Worm (Caenorhabditis elegans) whole organism, late embryonic: Measurements from ENCODE around the gene srh-76.

Experiments used
- C08G9.2 ChIP-seq: sonication (generic microtip); optimal IDR thresholded peaks from 2 replicates; lab custom pipeline; 2016; ENCODE audit warnings: mild to moderate bottlenecking, missing genetic modification characterization, moderate library complexity, missing compliant biosample characterization
- C38D4.7 ChIP-seq: fragments of 200-800 bp; sonication (Bioruptor generic); optimal IDR thresholded peaks from 2 replicates; lab custom pipeline; 2018; ENCODE audit warnings: mild to moderate bottlenecking, missing genetic modification characterization, moderate library complexity, missing compliant biosample characterization
- K02D7.2 ChIP-seq: sonication (generic microtip); optimal IDR thresholded peaks from 2 replicates; lab custom pipeline; 2017; ENCODE audit warnings: mild to moderate bottlenecking, missing genetic modification characterization, missing compliant biosample characterization
- K09A11.1 ChIP-seq: sonication (generic microtip); optimal IDR thresholded peaks from 2 replicates; lab custom pipeline; 2017; ENCODE audit warnings: antibody characterized with exemption, mild to moderate bottlenecking, missing genetic modification characterization, missing compliant biosample characterization; ENCODE audit not compliant: insufficient read depth
- ahr-1 ChIP-seq: sonication (generic microtip); optimal IDR thresholded peaks from 2 replicates; lab custom pipeline; 2016; ENCODE audit warnings: missing genetic modification characterization, missing compliant biosample characterization
- ceh-14 ChIP-seq: sonication (generic microtip); optimal IDR thresholded peaks from 2 replicates; lab custom pipeline; 2016; ENCODE audit warnings: missing genotype, missing genetic modification characterization, missing compliant biosample characterization
- ceh-18 ChIP-seq: sonication (generic microtip); optimal IDR thresholded peaks from 2 replicates; lab custom pipeline; 2016; ENCODE audit warnings: missing genetic modification characterization, missing compliant biosample characterization
- ceh-19 ChIP-seq: fragments of 200-800 bp; sonication (Bioruptor generic); optimal IDR thresholded peaks from 2 replicates; lab custom pipeline; 2018; ENCODE audit warnings: mild to moderate bottlenecking, missing genetic modification characterization, missing compliant biosample characterization
- ceh-22 ChIP-seq: sonication (generic microtip); optimal IDR thresholded peaks from 2 replicates; lab custom pipeline; 2017; ENCODE audit warnings: missing biosample characterization, missing genetic modification characterization
- ceh-24 ChIP-seq: sonication (generic microtip); optimal IDR thresholded peaks from 2 replicates; lab custom pipeline; 2016; ENCODE audit warnings: mild to moderate bottlenecking, missing genetic modification characterization, missing compliant biosample characterization
- ceh-31 ChIP-seq: sonication (generic microtip); optimal IDR thresholded peaks from 2 replicates; lab custom pipeline; 2016; ENCODE audit warnings: missing genetic modification characterization, missing compliant biosample characterization
- ceh-34 ChIP-seq: sonication (generic microtip); optimal IDR thresholded peaks from 2 replicates; lab custom pipeline; 2016; ENCODE audit warnings: mild to moderate bottlenecking, missing genetic modification characterization, missing compliant biosample characterization
- ceh-45 ChIP-seq: fragments of 200-800 bp; sonication (Bioruptor generic); IDR thresholded peaks from 2 replicates; pipeline ENCODE4 v1.3.6; 2022; ENCODE audit warnings: missing genetic modification reagents, missing genetic modification characterization, missing compliant biosample characterization
- ceh-48 ChIP-seq: sonication (generic microtip); optimal IDR thresholded peaks from 2 replicates; lab custom pipeline; 2016; ENCODE audit warnings: missing genetic modification characterization, inconsistent platforms, missing compliant biosample characterization
- ceh-6 ChIP-seq: fragments of 200-800 bp; sonication (Bioruptor generic); optimal IDR thresholded peaks from 2 replicates; lab custom pipeline; 2018; ENCODE audit warnings: mild to moderate bottlenecking, missing genetic modification characterization, missing compliant biosample characterization
- ceh-9 ChIP-seq: sonication (generic microtip); optimal IDR thresholded peaks from 2 replicates; lab custom pipeline; 2016; ENCODE audit warnings: mild to moderate bottlenecking, missing genetic modification characterization, inconsistent platforms, missing compliant biosample characterization
- dmd-4 ChIP-seq: sonication (generic microtip); optimal IDR thresholded peaks from 2 replicates; lab custom pipeline; 2016; ENCODE audit warnings: borderline replicate concordance, missing genetic modification characterization, missing compliant biosample characterization
- dve-1 ChIP-seq: sonication (generic microtip); optimal IDR thresholded peaks from 2 replicates; lab custom pipeline; 2017; ENCODE audit warnings: antibody characterized with exemption, mild to moderate bottlenecking, missing genetic modification characterization, missing compliant biosample characterization
- elt-2 ChIP-seq: sonication (generic microtip); optimal IDR thresholded peaks from 2 replicates; lab custom pipeline; 2016; ENCODE audit warnings: missing genetic modification reagents, missing genetic modification characterization, missing compliant biosample characterization
- fkh-6 ChIP-seq: sonication (generic microtip); optimal IDR thresholded peaks from 2 replicates; lab custom pipeline; 2016; ENCODE audit warnings: missing genetic modification characterization, missing compliant biosample characterization
- hlh-30 ChIP-seq: sonication (generic microtip); optimal IDR thresholded peaks from 2 replicates; lab custom pipeline; 2017; ENCODE audit warnings: antibody characterized with exemption, missing genetic modification characterization, missing compliant biosample characterization; ENCODE audit not compliant: insufficient read depth
- hlh-6 ChIP-seq: sonication (generic microtip); optimal IDR thresholded peaks from 2 replicates; lab custom pipeline; 2016; ENCODE audit warnings: missing genotype, missing genetic modification characterization, missing compliant biosample characterization
- hlh-8 ChIP-seq: sonication (generic microtip); optimal IDR thresholded peaks from 2 replicates; lab custom pipeline; 2016; ENCODE audit warnings: missing genotype, missing genetic modification characterization, missing compliant biosample characterization
- lim-6 ChIP-seq: sonication (generic microtip); optimal IDR thresholded peaks from 2 replicates; lab custom pipeline; 2016; ENCODE audit warnings: missing genetic modification characterization, missing compliant biosample characterization
- madf-2 ChIP-seq: sonication (generic microtip); optimal IDR thresholded peaks from 2 replicates; lab custom pipeline; 2017; ENCODE audit warnings: missing genetic modification characterization, missing compliant biosample characterization
- mec-3 ChIP-seq: sonication (generic microtip); optimal IDR thresholded peaks from 2 replicates; lab custom pipeline; 2016; ENCODE audit warnings: borderline replicate concordance, missing genetic modification characterization, missing compliant biosample characterization
- nfya-1 ChIP-seq: sonication (generic microtip); optimal IDR thresholded peaks from 2 replicates; lab custom pipeline; 2017; ENCODE audit warnings: missing genetic modification characterization, mild to moderate bottlenecking, missing compliant biosample characterization, antibody characterized with exemption, moderate library complexity
- nhr-11 ChIP-seq: fragments of 150-350 bp; optimal IDR thresholded peaks from 2 replicates; lab custom pipeline; 2014; ENCODE audit warnings: missing biosample characterization, missing genetic modification characterization
- nhr-232 ChIP-seq: sonication (generic microtip); optimal IDR thresholded peaks from 2 replicates; lab custom pipeline; 2016; ENCODE audit warnings: missing genetic modification characterization, missing compliant biosample characterization
- npax-4 ChIP-seq: sonication (generic microtip); optimal IDR thresholded peaks from 2 replicates; lab custom pipeline; 2016; ENCODE audit warnings: missing genetic modification characterization, missing compliant biosample characterization
- pat-9 ChIP-seq: fragments of 200-800 bp; sonication (Bioruptor generic); optimal IDR thresholded peaks from 2 replicates; lab custom pipeline; 2018; ENCODE audit warnings: mild to moderate bottlenecking, missing genetic modification characterization, moderate library complexity, missing compliant biosample characterization
- pha-2 ChIP-seq: sonication (generic microtip); optimal IDR thresholded peaks from 2 replicates; lab custom pipeline; 2017; ENCODE audit warnings: mild to moderate bottlenecking, missing genetic modification characterization, missing compliant biosample characterization
- pqm-1 ChIP-seq: sonication (generic microtip); optimal IDR thresholded peaks from 2 replicates; lab custom pipeline; 2016; ENCODE audit warnings: missing genetic modification characterization, missing compliant biosample characterization
- ref-2 ChIP-seq: sonication (generic microtip); optimal IDR thresholded peaks from 2 replicates; lab custom pipeline; 2016; ENCODE audit warnings: missing genetic modification characterization, missing compliant biosample characterization
- rnt-1 ChIP-seq: sonication (generic microtip); optimal IDR thresholded peaks from 2 replicates; lab custom pipeline; 2016; ENCODE audit warnings: missing genetic modification characterization, missing compliant biosample characterization
- sox-4 ChIP-seq: sonication (generic microtip); optimal IDR thresholded peaks from 2 replicates; lab custom pipeline; 2017; ENCODE audit warnings: mild to moderate bottlenecking, missing genetic modification characterization, inconsistent platforms, missing compliant biosample characterization
- syd-9 ChIP-seq: sonication (generic microtip); optimal IDR thresholded peaks from 2 replicates; lab custom pipeline; 2016; ENCODE audit warnings: mild to moderate bottlenecking, missing genetic modification characterization, moderate library complexity, missing compliant biosample characterization
- tbx-2 ChIP-seq: sonication (generic microtip); optimal IDR thresholded peaks from 2 replicates; lab custom pipeline; 2016; ENCODE audit warnings: missing genetic modification characterization, missing compliant biosample characterization
- tbx-7 ChIP-seq: sonication (generic microtip); optimal IDR thresholded peaks from 2 replicates; lab custom pipeline; 2016; ENCODE audit warnings: missing genotype, missing genetic modification characterization, missing compliant biosample characterization
- unc-3 ChIP-seq, 2 experiments: fragments of 200-800 bp in 1 of 2; sonication (Bioruptor generic) in 1 of 2; sonication (generic microtip) in 1 of 2; conservative IDR thresholded peaks in 1 of 2; optimal IDR thresholded peaks in 1 of 2; 2 replicates each; pipeline versions ENCODE4 v1.3.6 to Lab custom; 2016 to 2022; ENCODE audit warnings: missing compliant biosample characterization in 2 of 2, missing genetic modification characterization in 2 of 2, missing genetic modification reagents in 1 of 2
- unc-42 ChIP-seq: sonication (generic microtip); optimal IDR thresholded peaks from 2 replicates; lab custom pipeline; 2016; ENCODE audit warnings: missing genotype, missing genetic modification characterization, missing compliant biosample characterization
- ztf-16 ChIP-seq: sonication (generic microtip); optimal IDR thresholded peaks from 2 replicates; lab custom pipeline; 2017; ENCODE audit warnings: missing genetic modification characterization, missing compliant biosample characterization

srh-76 gene

ce11 chrV:5845669-5846189 is 12.1 kb downstream of the srh-76 start, which contains the start of gene F26F12.3 (continued):
- no peak for TF ChIP-seq K02D7.2
- TF ChIP-seq ceh-19 (GFP tag; lab: Kevin White, UChicago): no peak
- TF ChIP-seq ceh-18 (tag; lab: Kevin White, UChicago): peak; percentile 27
- TF ChIP-seq ceh-48 (tag; lab: Kevin White, UChicago): no peak
- TF ChIP-seq sox-4 (tag; lab: Kevin White, UChicago): no peak
- TF ChIP-seq lim-6 (tag; lab: Kevin White, UChicago): no peak
- 0 out of 2 replicates have a peak, but pooled peaks have one; percentile 43 for TF ChIP-seq unc-3 (GFP tag; conservative IDR thresholded peaks at IDR 0.05; lab: Robert Waterston, UW)
- peak; percentile 6 for TF ChIP-seq unc-3 (tag; optimal IDR thresholded peaks at IDR 0.05; lab: Kevin White, UChicago)
- peak; percentile 14 for TF ChIP-seq nhr-232 (tag; lab: Kevin White, UChicago)
- TF ChIP-seq C38D4.7 (GFP tag; lab: Kevin White, UChicago): no peak
- no peak for TF ChIP-seq ceh-45 (GFP tag; lab: Robert Waterston, UW)
- TF ChIP-seq ceh-14 (tag; lab: Kevin White, UChicago): no peak
- TF ChIP-seq nfya-1 (tag; lab: Kevin White, UChicago): peak; percentile 20
- TF ChIP-seq hlh-30 (tag; lab: Kevin White, UChicago): peak; percentile 86
- peak; percentile 8 for TF ChIP-seq ceh-34 (tag; lab: Kevin White, UChicago)
- TF ChIP-seq tbx-2 (tag; lab: Kevin White, UChicago): peak; percentile 39
- TF ChIP-seq hlh-6 (tag; lab: Kevin White, UChicago): no peak
- TF ChIP-seq ceh-6 (GFP tag; lab: Kevin White, UChicago): no peak
- TF ChIP-seq K09A11.1 (tag; lab: Kevin White, UChicago): no peak
- TF ChIP-seq tbx-7: no peak
- TF ChIP-seq C08G9.2: no peak
- TF ChIP-seq dmd-4: no peak
- TF ChIP-seq ceh-22 (tag; lab: Kevin White, UChicago): no peak
- TF ChIP-seq madf-2 (tag; lab: Kevin White, UChicago): no peak
- TF ChIP-seq, all 69 proteins: peak for 13

- TF ChIP-seq ceh-9 (tag; lab: Kevin White, UChicago): no peak
- peak; percentile 17 for TF ChIP-seq tbx-2 (tag; lab: Kevin White, UChicago)
- peak; percentile 2 for TF ChIP-seq fkh-6 (tag; lab: Kevin White, UChicago)
- peak; percentile 1 for TF ChIP-seq ceh-34 (tag; lab: Kevin White, UChicago)
- no peak for TF ChIP-seq npax-4 (tag; lab: Kevin White, UChicago)
- TF ChIP-seq ceh-31 (tag; lab: Kevin White, UChicago): peak; percentile 73
- no peak for TF ChIP-seq elt-2 (tag; lab: Kevin White, UChicago)
- peak; percentile 2 for TF ChIP-seq ref-2 (tag; lab: Kevin White, UChicago)
- no peak for TF ChIP-seq hlh-8
- peak; percentile 30 for TF ChIP-seq unc-42 (tag; lab: Kevin White, UChicago)
- TF ChIP-seq syd-9 (tag; lab: Kevin White, UChicago): no peak
Measured at ce11 chrV:5846729-5847128, 13.1 kb downstream of the srh-76 start.

ce11 chrV:5848015-5848609 is 14.5 kb downstream of the srh-76 start:
- no peak for TF ChIP-seq rnt-1 (tag; lab: Kevin White, UChicago)
- no peak for TF ChIP-seq unc-3 (GFP tag; conservative IDR thresholded peaks at IDR 0.05; lab: Robert Waterston, UW)
- no peak for TF ChIP-seq unc-3 (tag; optimal IDR thresholded peaks at IDR 0.05; lab: Kevin White, UChicago)
- no peak for TF ChIP-seq ceh-24 (tag; lab: Kevin White, UChicago)
- no peak for TF ChIP-seq C38D4.7 (GFP tag; lab: Kevin White, UChicago)
- TF ChIP-seq tbx-7: no peak
- TF ChIP-seq pha-2 (tag; lab: Kevin White, UChicago): no peak
- TF ChIP-seq ceh-31 (tag; lab: Kevin White, UChicago): no peak
- TF ChIP-seq ahr-1: no peak
- TF ChIP-seq ceh-6 (GFP tag; lab: Kevin White, UChicago): no peak
- no peak for TF ChIP-seq sox-4 (tag; lab: Kevin White, UChicago)
- TF ChIP-seq ceh-34 (tag; lab: Kevin White, UChicago): no peak
- no peak for TF ChIP-seq pqm-1
- no peak for TF ChIP-seq nhr-11
- no peak for TF ChIP-seq mec-3 (tag; lab: Kevin White, UChicago)
- no peak for TF ChIP-seq ztf-16 (tag; lab: Kevin White, UChicago)
- no peak for TF ChIP-seq dmd-4
- no peak for TF ChIP-seq elt-2 (tag; lab: Kevin White, UChicago)
- no peak for TF ChIP-seq pat-9 (tag; lab: Kevin White, UChicago)
- no peak for TF ChIP-seq dve-1
